Worm (Caenorhabditis elegans) whole organism, young adult: Measurements from ENCODE around the gene R10D12.7.
A peak's percentile ranks its signal among the peaks of the same experiment; 100 is the strongest.

Experiments
- B0035.1 ChIP-seq: sonication (generic microtip); optimal IDR thresholded peaks from 2 replicates; lab custom pipeline; 2016; ENCODE audit warnings: missing genetic modification characterization, mild to moderate bottlenecking, missing compliant biosample characterization, missing genotype, missing genetic modification reagents
- B0261.1 ChIP-seq: sonication (generic microtip); optimal IDR thresholded peaks from 2 replicates; lab custom pipeline; 2016; ENCODE audit warnings: mild to moderate bottlenecking, missing genetic modification characterization, moderate library complexity, missing compliant biosample characterization
- D2030.7 ChIP-seq: fragments of 200-800 bp; sonication (Bioruptor generic); IDR thresholded peaks from 2 replicates; pipeline ENCODE4 v1.3.6; 2022; ENCODE audit warnings: missing genetic modification reagents, missing genetic modification characterization, missing compliant biosample characterization
- F39B2.1 ChIP-seq: fragments of 200-800 bp; sonication (Bioruptor generic); IDR thresholded peaks from 2 replicates; pipeline ENCODE4 v1.3.6; 2022; ENCODE audit warnings: missing genetic modification reagents, missing genetic modification characterization, missing compliant biosample characterization
- F49E8.2 ChIP-seq: sonication (generic microtip); optimal IDR thresholded peaks from 3 replicates; lab custom pipeline; 2017; ENCODE audit warnings: missing genetic modification characterization, mild to moderate bottlenecking, missing compliant biosample characterization, antibody characterized with exemption, moderate library complexity; ENCODE audit not compliant: insufficient read depth
- F57A8.1 ChIP-seq: fragments of 200-800 bp; sonication (Bioruptor generic); optimal IDR thresholded peaks from 2 replicates; lab custom pipeline; 2018; ENCODE audit warnings: mild to moderate bottlenecking, missing genetic modification characterization, moderate library complexity, missing compliant biosample characterization
- F57C9.4 ChIP-seq: sonication (generic microtip); optimal IDR thresholded peaks from 2 replicates; lab custom pipeline; 2017; ENCODE audit warnings: mild to moderate bottlenecking, missing genetic modification characterization, missing compliant biosample characterization
- K12H6.12 ChIP-seq: fragments of 200-800 bp; sonication (Bioruptor generic); optimal IDR thresholded peaks from 2 replicates; lab custom pipeline; 2018; ENCODE audit warnings: mild to moderate bottlenecking, missing genetic modification characterization, missing compliant biosample characterization
- T07F8.4 ChIP-seq: sonication (generic microtip); optimal IDR thresholded peaks from 2 replicates; lab custom pipeline; 2016; ENCODE audit warnings: mild to moderate bottlenecking, missing genetic modification characterization, moderate library complexity, missing compliant biosample characterization
- Y67H2A.10 ChIP-seq: fragments of 200-800 bp; sonication (Bioruptor generic); conservative IDR thresholded peaks from 2 replicates; pipeline ENCODE4 v1.3.6; 2022; ENCODE audit warnings: missing genetic modification reagents, missing genetic modification characterization, missing compliant biosample characterization
- ZK185.1 ChIP-seq: sonication (generic microtip); optimal IDR thresholded peaks from 2 replicates; lab custom pipeline; 2016; ENCODE audit warnings: mild to moderate bottlenecking, missing genetic modification characterization, missing compliant biosample characterization; ENCODE audit not compliant: poor library complexity, severe bottlenecking
- ama-1 ChIP-seq, 3 experiments: fragments of 150-350 bp in 1 of 3; sonication (generic microtip) in 2 of 3; optimal IDR thresholded peaks; 2 replicates each; lab custom pipeline; 2014 to 2018; ENCODE audit warnings: missing biosample characterization in 2 of 3, missing genetic modification characterization in 2 of 3, missing genetic modification reagents in 2 of 3
- aptf-2 ChIP-seq: fragments of 200-800 bp; sonication (Bioruptor generic); conservative IDR thresholded peaks from 2 replicates; pipeline ENCODE4 v1.3.6; 2022; ENCODE audit warnings: missing genetic modification reagents, missing genetic modification characterization, missing compliant biosample characterization
- ccch-3 ChIP-seq: fragments of 200-800 bp; sonication (Bioruptor generic); optimal IDR thresholded peaks from 2 replicates; lab custom pipeline; 2018; ENCODE audit warnings: mild to moderate bottlenecking, missing genetic modification characterization, missing compliant biosample characterization
- cebp-1 ChIP-seq, 2 experiments: fragments of 200-800 bp in 1 of 2; sonication (Bioruptor generic) in 1 of 2; sonication (generic microtip) in 1 of 2; IDR thresholded peaks in 1 of 2; optimal IDR thresholded peaks in 1 of 2; 2 replicates each; pipeline versions ENCODE4 v1.3.6 to Lab custom; 2017 to 2022; ENCODE audit warnings: missing compliant biosample characterization in 2 of 2, missing genetic modification characterization in 2 of 2, mild to moderate bottlenecking in 1 of 2, missing genetic modification reagents in 1 of 2, moderate library complexity in 1 of 2
- ceh-79 ChIP-seq: sonication (generic microtip); optimal IDR thresholded peaks from 2 replicates; lab custom pipeline; 2017; ENCODE audit warnings: mild to moderate bottlenecking, missing genetic modification characterization, missing compliant biosample characterization
- ceh-91 ChIP-seq: fragments of 200-800 bp; sonication (Bioruptor generic); IDR thresholded peaks from 2 replicates; pipeline ENCODE4 v1.3.6; 2022; ENCODE audit warnings: missing genetic modification reagents, missing genetic modification characterization, missing compliant biosample characterization
- die-1 ChIP-seq: sonication (generic microtip); optimal IDR thresholded peaks from 2 replicates; lab custom pipeline; 2016; ENCODE audit warnings: missing genotype, mild to moderate bottlenecking, missing genetic modification characterization, missing compliant biosample characterization
- dpff-1 ChIP-seq: sonication (generic microtip); optimal IDR thresholded peaks from 2 replicates; lab custom pipeline; 2017; ENCODE audit warnings: mild to moderate bottlenecking, missing genetic modification characterization, missing compliant biosample characterization
- egl-18 ChIP-seq: fragments of 200-800 bp; sonication (Bioruptor generic); IDR thresholded peaks from 2 replicates; pipeline ENCODE4 v1.3.6; 2022; ENCODE audit warnings: missing genetic modification reagents, missing genetic modification characterization, missing compliant biosample characterization
- egl-44 ChIP-seq: fragments of 200-800 bp; sonication (Bioruptor generic); IDR thresholded peaks from 2 replicates; pipeline ENCODE4 v1.3.6; 2022; ENCODE audit warnings: missing genetic modification reagents, missing genetic modification characterization, missing compliant biosample characterization
- egrh-3 ChIP-seq: fragments of 200-800 bp; sonication (Bioruptor generic); IDR thresholded peaks from 2 replicates; pipeline ENCODE4 v1.3.6; 2022; ENCODE audit warnings: missing genetic modification reagents, missing genetic modification characterization, missing compliant biosample characterization
- ets-4 ChIP-seq: fragments of 200-800 bp; sonication (Bioruptor generic); optimal IDR thresholded peaks from 2 replicates; lab custom pipeline; 2018; ENCODE audit warnings: mild to moderate bottlenecking, missing genetic modification characterization, missing compliant biosample characterization
- fkh-3 ChIP-seq: sonication (generic microtip); optimal IDR thresholded peaks from 2 replicates; lab custom pipeline; 2016; ENCODE audit warnings: mild to moderate bottlenecking, missing genetic modification characterization, missing compliant biosample characterization
- gei-17 ChIP-seq: fragments of 200-800 bp; sonication (Bioruptor generic); optimal IDR thresholded peaks from 2 replicates; lab custom pipeline; 2018; ENCODE audit warnings: mild to moderate bottlenecking, missing genetic modification characterization, missing compliant biosample characterization
- hlh-12 ChIP-seq: sonication (generic microtip); optimal IDR thresholded peaks from 2 replicates; lab custom pipeline; 2016; ENCODE audit warnings: missing genetic modification characterization, missing compliant biosample characterization
- hlh-26 ChIP-seq: fragments of 200-800 bp; sonication (Bioruptor generic); conservative IDR thresholded peaks from 2 replicates; pipeline ENCODE4 v1.3.6; 2022; ENCODE audit warnings: missing genetic modification reagents, missing genetic modification characterization, missing compliant biosample characterization
- hmg-1.2 ChIP-seq: fragments of 200-800 bp; sonication (Bioruptor generic); IDR thresholded peaks from 2 replicates; pipeline ENCODE4 v1.3.6; 2022; ENCODE audit warnings: missing genetic modification reagents, missing genetic modification characterization, missing compliant biosample characterization
- let-526 ChIP-seq: fragments of 200-800 bp; sonication (Bioruptor generic); IDR thresholded peaks from 2 replicates; pipeline ENCODE4 v1.3.6; 2022; ENCODE audit warnings: missing genetic modification reagents, missing genetic modification characterization, missing compliant biosample characterization
- lin-35 ChIP-seq, 3 experiments: fragments of 150-350 bp in 2 of 3; sonication (generic microtip) in 1 of 3; optimal IDR thresholded peaks; 2 replicates each; lab custom pipeline; 2014 to 2018; ENCODE audit warnings: missing biosample characterization in 3 of 3, missing genetic modification characterization in 3 of 3, missing genetic modification reagents in 3 of 3
- lin-54 ChIP-seq: fragments of 200-800 bp; sonication (Bioruptor generic); optimal IDR thresholded peaks from 2 replicates; lab custom pipeline; 2018; ENCODE audit warnings: mild to moderate bottlenecking, missing genetic modification characterization, missing compliant biosample characterization
- madf-3 ChIP-seq: fragments of 200-800 bp; sonication (Bioruptor generic); IDR thresholded peaks from 2 replicates; pipeline ENCODE4 v1.3.6; 2022; ENCODE audit warnings: missing genetic modification reagents, missing genetic modification characterization, missing compliant biosample characterization
- mcd-1 ChIP-seq: fragments of 200-800 bp; sonication (Bioruptor generic); IDR thresholded peaks from 2 replicates; pipeline ENCODE4 v1.3.6; 2022; ENCODE audit warnings: missing genetic modification reagents, missing genetic modification characterization, missing compliant biosample characterization
- mes-4 ChIP-seq: sonication (generic microtip); optimal IDR thresholded peaks from 2 replicates; lab custom pipeline; 2016; ENCODE audit warnings: missing genotype, missing genetic modification characterization, missing compliant biosample characterization
- nfya-1 ChIP-seq: sonication (generic microtip); optimal IDR thresholded peaks from 2 replicates; lab custom pipeline; 2017; ENCODE audit warnings: antibody characterized with exemption, missing compliant biosample characterization, missing genetic modification characterization, borderline replicate concordance; ENCODE audit not compliant: insufficient read depth
- nfya-2 ChIP-seq: fragments of 200-800 bp; sonication (Bioruptor generic); IDR thresholded peaks from 2 replicates; pipeline ENCODE4 v1.3.6; 2022; ENCODE audit warnings: missing genetic modification reagents, missing genetic modification characterization, missing compliant biosample characterization
- nhr-179 ChIP-seq: sonication (generic microtip); optimal IDR thresholded peaks from 2 replicates; lab custom pipeline; 2016; ENCODE audit warnings: mild to moderate bottlenecking, missing genetic modification characterization, missing compliant biosample characterization
- pha-4 ChIP-seq: fragments of 150-350 bp; sonication (generic microtip); optimal IDR thresholded peaks from 2 replicates; lab custom pipeline; 2014; ENCODE audit warnings: missing biosample characterization, missing genetic modification reagents, missing genetic modification characterization
- rpc-1 ChIP-seq, 2 experiments: fragments of 150-350 bp in 1 of 2; sonication (generic microtip) in 1 of 2; optimal IDR thresholded peaks; 2 replicates each; lab custom pipeline; 2014 to 2018; ENCODE audit warnings: missing biosample characterization in 1 of 2, missing genetic modification characterization in 1 of 2, missing genetic modification reagents in 1 of 2, missing genotype in 1 of 2
- sea-2 ChIP-seq: fragments of 200-800 bp; sonication (Bioruptor generic); IDR thresholded peaks from 2 replicates; pipeline ENCODE4 v1.3.6; 2022; ENCODE audit warnings: missing genetic modification characterization, missing compliant biosample characterization
- snpc-4 ChIP-seq, 5 experiments: fragments of 150-350 bp in 1 of 5; sonication (generic microtip) in 4 of 5; optimal IDR thresholded peaks; 2 replicates each; lab custom pipeline; 2014 to 2018; ENCODE audit warnings: missing genetic modification characterization in 5 of 5, missing biosample characterization in 3 of 5, antibody characterized with exemption in 2 of 5, mild to moderate bottlenecking in 2 of 5, missing compliant biosample characterization in 2 of 5, missing genotype in 2 of 5, moderate library complexity in 2 of 5, missing genetic modification reagents in 1 of 5
- tbp1 ChIP-seq: fragments of 200-800 bp; sonication (Bioruptor generic); optimal IDR thresholded peaks from 2 replicates; lab custom pipeline; 2018; ENCODE audit warnings: mild to moderate bottlenecking, missing genetic modification characterization, missing compliant biosample characterization
- tlf-1 ChIP-seq: fragments of 200-800 bp; sonication (Bioruptor generic); optimal IDR thresholded peaks from 2 replicates; lab custom pipeline; 2018; ENCODE audit warnings: mild to moderate bottlenecking, missing genetic modification characterization, missing compliant biosample characterization
- unc-130 ChIP-seq: sonication (generic microtip); optimal IDR thresholded peaks from 2 replicates; lab custom pipeline; 2016; ENCODE audit warnings: missing genetic modification reagents, missing genetic modification characterization, missing compliant biosample characterization
- unc-62 ChIP-seq: fragments of 150-350 bp; optimal IDR thresholded peaks from 2 replicates; lab custom pipeline; 2014; ENCODE audit warnings: missing biosample characterization, missing genetic modification reagents, missing genetic modification characterization
- xnd-1 ChIP-seq: sonication (generic microtip); optimal IDR thresholded peaks from 2 replicates; lab custom pipeline; 2016; ENCODE audit warnings: missing genotype, missing genetic modification reagents, missing genetic modification characterization, missing compliant biosample characterization
- ztf-26 ChIP-seq: sonication (generic microtip); optimal IDR thresholded peaks from 2 replicates; lab custom pipeline; 2017; ENCODE audit warnings: missing genetic modification characterization, missing compliant biosample characterization

Gene R10D12.7

DNA sequence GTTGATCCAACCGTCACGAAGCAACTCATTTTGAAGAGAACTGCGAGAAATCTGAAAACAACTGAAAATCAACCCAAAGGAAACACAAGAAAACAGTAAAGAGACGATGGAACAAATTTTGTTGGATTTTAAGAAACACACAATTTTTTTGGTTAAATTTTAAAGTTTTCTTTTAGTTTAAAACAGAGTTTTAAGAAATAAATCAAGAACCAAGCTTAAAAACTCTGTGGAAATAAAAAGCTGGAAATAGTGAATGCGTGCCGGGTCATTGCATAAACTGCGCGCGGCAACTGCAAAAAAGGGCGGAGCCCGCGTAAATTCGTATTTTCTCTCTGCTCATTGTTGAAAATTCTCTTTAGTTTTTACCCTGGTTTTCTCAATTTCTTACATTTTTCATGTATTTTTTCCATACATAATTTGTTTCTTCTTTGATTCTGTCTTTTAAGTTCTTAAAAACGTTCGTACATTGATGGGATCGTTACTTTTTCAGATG lies 12.1 kb downstream of the R10D12.7 start, which contains the start of the genes algn-13 and R10D12.13 (continued):
- TF ChIP-seq ets-4 (no peak), die-1 (tag; lab: Kevin White, UChicago) (no peak), B0261.1 (no peak), B0035.1 (tag; lab: Kevin White, UChicago) (no peak), F57C9.4 (tag; lab: Kevin White, UChicago) (no peak), mes-4 (no peak), lin-35 (GFP tag; optimal IDR thresholded peaks at IDR 0.05; lab: Kevin White, UChicago) (peak in 2 of 3 experiments; percentile 16 to 68), tbp1 (GFP tag; lab: Kevin White, UChicago) (peak; percentile 54), hlh-12 (no peak), tlf-1 (GFP tag; lab: Kevin White, UChicago) (peak; percentile 41), K12H6.12 (tag; lab: Kevin White, UChicago) (no peak), T07F8.4 (tag; lab: Kevin White, UChicago) (no peak), ceh-91 (GFP tag; lab: Robert Waterston, UW) (peak; percentile 67), rpc-1 (optimal IDR thresholded peaks at IDR 0.05; lab: Kevin White, UChicago) (peak; percentile 44), rpc-1 (tag; optimal IDR thresholded peaks at IDR 0.05; lab: Kevin White, UChicago) (no peak), unc-62 (GFP tag; lab: Kevin White, UChicago) (no peak), egl-44 (GFP tag; lab: Robert Waterston, UW) (no peak), nfya-2 (GFP tag; lab: Robert Waterston, UW) (no peak), ztf-26 (tag; lab: Kevin White, UChicago) (no peak), snpc-4 (GFP tag; optimal IDR thresholded peaks at IDR 0.05; lab: Kevin White, UChicago) (peak; percentile 65), snpc-4 (tag; optimal IDR thresholded peaks at IDR 0.05; lab: Kevin White, UChicago) (peak in 3 of 4 experiments; percentile 54 to 84 (median 57)), hlh-26 (GFP tag; lab: Robert Waterston, UW) (no peak), F39B2.1 (no peak), nhr-179 (tag; lab: Kevin White, UChicago) (no peak), nfya-1 (tag; lab: Kevin White, UChicago) (no peak), mcd-1 (GFP tag; lab: Robert Waterston, UW) (peak; percentile 75), F57A8.1 (GFP tag; lab: Kevin White, UChicago) (no peak), ama-1 (optimal IDR thresholded peaks at IDR 0.05; lab: Kevin White, UChicago) (no peak), ama-1 (GFP tag; optimal IDR thresholded peaks at IDR 0.05; lab: Kevin White, UChicago) (peak in 1 of 2 experiments; percentile 28), xnd-1 (tag; lab: Kevin White, UChicago) (peak; percentile 65), madf-3 (GFP tag; lab: Robert Waterston, UW) (no peak), fkh-3 (tag; lab: Kevin White, UChicago) (no peak), hmg-1.2 (GFP tag; lab: Robert Waterston, UW) (peak; percentile 52), F49E8.2 (peak; percentile 57), ccch-3 (GFP tag; lab: Kevin White, UChicago) (no peak), egrh-3 (GFP tag; lab: Robert Waterston, UW) (no peak), egl-18 (GFP tag; lab: Robert Waterston, UW) (no peak), ZK185.1 (tag; lab: Kevin White, UChicago) (peak; percentile 79), dpff-1 (tag; lab: Kevin White, UChicago) (no peak), lin-54 (GFP tag; lab: Kevin White, UChicago) (peak; percentile 69), pha-4 (no peak), aptf-2 (GFP tag; lab: Robert Waterston, UW) (no peak), sea-2 (no peak), cebp-1 (GFP tag; IDR thresholded peaks at IDR 0.05; lab: Robert Waterston, UW) (no peak), cebp-1 (tag; optimal IDR thresholded peaks at IDR 0.05; lab: Kevin White, UChicago) (peak; percentile 65), D2030.7 (peak; percentile 71), Y67H2A.10 (GFP tag; lab: Robert Waterston, UW) (no peak), gei-17 (GFP tag; lab: Kevin White, UChicago) (no peak), ceh-79 (tag; lab: Kevin White, UChicago) (no peak), let-526 (no peak), unc-130 (peak; percentile 41)
